Fruit fly (Drosophila melanogaster) whole organism, prepupa: ENCODE data around the gene Cpr66Cb.
A peak's percentile ranks its signal among the peaks of the same experiment; 100 is the strongest.

ENCODE experiments used
- CG11294 ChIP-seq: fragments of 200-800 bp; sonication (Bioruptor generic); IDR thresholded peaks from 2 replicates; pipeline ENCODE4 v1.3.6; 2022; ENCODE audit warnings: missing biosample characterization, missing genetic modification characterization
- CG11762 ChIP-seq: fragments of 200-800 bp; sonication (Bioruptor generic); optimal IDR thresholded peaks from 3 replicates; lab custom pipeline; 2016; ENCODE audit warnings: missing biosample characterization, missing genetic modification characterization; ENCODE audit not compliant: insufficient read depth
- CG11902 ChIP-seq: fragments of 200-800 bp; sonication (Bioruptor generic); optimal IDR thresholded peaks from 3 replicates; lab custom pipeline; 2016; ENCODE audit warnings: missing biosample characterization, missing genetic modification characterization
- CG15336 ChIP-seq: fragments of 200-800 bp; sonication (Bioruptor generic); IDR thresholded peaks from 2 replicates; pipeline ENCODE4 v1.3.6; 2022; ENCODE audit warnings: missing biosample characterization, missing genetic modification characterization
- CG1621 ChIP-seq: fragments of 200-800 bp; sonication (Bioruptor generic); optimal IDR thresholded peaks from 3 replicates; lab custom pipeline; 2018; ENCODE audit warnings: missing biosample characterization, mild to moderate bottlenecking, missing genetic modification characterization
- CG16779 ChIP-seq: fragments of 200-800 bp; sonication (Bioruptor generic); optimal IDR thresholded peaks from 3 replicates; lab custom pipeline; 2017; ENCODE audit warnings: missing biosample characterization, mild to moderate bottlenecking, missing genetic modification characterization
- CG3032 ChIP-seq: fragments of 200-800 bp; optimal IDR thresholded peaks from 2 replicates; lab custom pipeline; 2019; ENCODE audit warnings: missing biosample characterization, mild to moderate bottlenecking, missing genetic modification characterization, moderate library complexity
- CG31627 ChIP-seq: fragments of 200-800 bp; sonication (Bioruptor generic); optimal IDR thresholded peaks from 3 replicates; lab custom pipeline; 2016; ENCODE audit warnings: missing biosample characterization, missing genetic modification characterization
- CG32006 ChIP-seq: fragments of 200-800 bp; sonication (Bioruptor generic); optimal IDR thresholded peaks from 3 replicates; lab custom pipeline; 2017; ENCODE audit warnings: missing biosample characterization, mild to moderate bottlenecking, missing genetic modification characterization
- CG34406 ChIP-seq: fragments of 200-800 bp; sonication (Bioruptor generic); optimal IDR thresholded peaks from 3 replicates; lab custom pipeline; 2016; ENCODE audit warnings: missing biosample characterization, missing genetic modification characterization
- CG3919 ChIP-seq: fragments of 200-800 bp; sonication (Bioruptor generic); optimal IDR thresholded peaks from 3 replicates; lab custom pipeline; 2016; ENCODE audit warnings: missing biosample characterization, missing genetic modification characterization
- CG4318 ChIP-seq: fragments of 200-800 bp; sonication (Bioruptor generic); optimal IDR thresholded peaks from 3 replicates; lab custom pipeline; 2017; ENCODE audit warnings: missing biosample characterization, mild to moderate bottlenecking, missing genetic modification characterization
- CG6163 ChIP-seq: fragments of 200-800 bp; sonication (Bioruptor generic); IDR thresholded peaks from 3 replicates; pipeline ENCODE4 v1.3.6; 2022; ENCODE audit warnings: missing biosample characterization, missing genetic modification characterization
- CG6792 ChIP-seq: fragments of 200-800 bp; sonication (Bioruptor generic); optimal IDR thresholded peaks from 3 replicates; lab custom pipeline; 2016; ENCODE audit warnings: missing biosample characterization, missing genetic modification characterization
- CG6808 ChIP-seq: fragments of 200-800 bp; sonication (Bioruptor generic); optimal IDR thresholded peaks from 3 replicates; lab custom pipeline; 2017; ENCODE audit warnings: missing biosample characterization, missing genetic modification characterization, mild to moderate bottlenecking, moderate library complexity, missing genetic modification reagents
- CG6854 ChIP-seq: fragments of 200-800 bp; sonication (Bioruptor generic); optimal IDR thresholded peaks from 2 replicates; lab custom pipeline; 2017; ENCODE audit warnings: missing biosample characterization, mild to moderate bottlenecking, missing genetic modification characterization
- CG7368 ChIP-seq: fragments of 200-800 bp; sonication (Bioruptor generic); optimal IDR thresholded peaks from 3 replicates; lab custom pipeline; 2016; ENCODE audit warnings: missing biosample characterization, missing genetic modification characterization
- CG8119 ChIP-seq: fragments of 200-800 bp; sonication (Bioruptor generic); IDR thresholded peaks from 3 replicates; pipeline ENCODE4 v1.3.6; 2022; ENCODE audit warnings: missing biosample characterization, missing genetic modification characterization
- CG8632 ChIP-seq: fragments of 200-800 bp; sonication (Bioruptor generic); optimal IDR thresholded peaks from 3 replicates; lab custom pipeline; 2016; ENCODE audit warnings: missing biosample characterization, missing genetic modification characterization
- Eip75B ChIP-seq: fragments of 200-800 bp; sonication (Bioruptor generic); optimal IDR thresholded peaks from 3 replicates; lab custom pipeline; 2016; ENCODE audit warnings: missing biosample characterization, missing genetic modification characterization
- Eip78C ChIP-seq: fragments of 200-800 bp; sonication (Bioruptor generic); peaks from one replicate; lab custom pipeline; 2016; ENCODE audit warnings: missing biosample characterization, missing genetic modification characterization
- Ets96B ChIP-seq: fragments of 200-800 bp; optimal IDR thresholded peaks from 2 replicates; lab custom pipeline; 2019; ENCODE audit warnings: missing biosample characterization, mild to moderate bottlenecking, missing genetic modification characterization, moderate library complexity
- Gug ChIP-seq: fragments of 200-800 bp; sonication (Bioruptor generic); IDR thresholded peaks from 2 replicates; pipeline ENCODE4 v1.3.6; 2022; ENCODE audit warnings: missing biosample characterization, missing genetic modification characterization
- Hr38 ChIP-seq: sonication (Bioruptor generic); optimal IDR thresholded peaks from 2 replicates; lab custom pipeline; 2016; ENCODE audit warnings: missing biosample characterization, missing genetic modification characterization
- Hr39 ChIP-seq: fragments of 200-800 bp; sonication (Bioruptor generic); optimal IDR thresholded peaks from 2 replicates; lab custom pipeline; 2016; ENCODE audit warnings: missing biosample characterization, missing genetic modification characterization
- Lpt ChIP-seq: fragments of 200-800 bp; sonication (Bioruptor generic); optimal IDR thresholded peaks from 3 replicates; lab custom pipeline; 2016; ENCODE audit warnings: missing biosample characterization, missing genetic modification characterization
- Met ChIP-seq: fragments of 200-800 bp; sonication (Bioruptor generic); optimal IDR thresholded peaks from 3 replicates; lab custom pipeline; 2016; ENCODE audit warnings: missing biosample characterization, missing genetic modification characterization
- OdsH ChIP-seq: fragments of 200-800 bp; sonication (Bioruptor generic); optimal IDR thresholded peaks from 3 replicates; lab custom pipeline; 2016; ENCODE audit warnings: missing biosample characterization, missing genetic modification characterization
- Smox ChIP-seq: fragments of 200-800 bp; sonication (Bioruptor generic); optimal IDR thresholded peaks from 3 replicates; lab custom pipeline; 2016; ENCODE audit warnings: missing biosample characterization, missing genetic modification characterization
- Sox14 ChIP-seq: fragments of 200-800 bp; sonication (Bioruptor generic); optimal IDR thresholded peaks from 3 replicates; lab custom pipeline; 2016; ENCODE audit warnings: missing biosample characterization, missing genetic modification characterization
- Sox15 ChIP-seq: fragments of 200-800 bp; sonication (Bioruptor generic); optimal IDR thresholded peaks from 3 replicates; lab custom pipeline; 2016; ENCODE audit warnings: missing biosample characterization, missing genetic modification characterization
- achi ChIP-seq: fragments of 200-800 bp; sonication (Bioruptor generic); optimal IDR thresholded peaks from 3 replicates; lab custom pipeline; 2016; ENCODE audit warnings: missing biosample characterization, missing genetic modification characterization
- cyc ChIP-seq: fragments of 200-800 bp; sonication (Bioruptor generic); optimal IDR thresholded peaks from 3 replicates; lab custom pipeline; 2016; ENCODE audit warnings: missing biosample characterization, missing genetic modification characterization
- eg ChIP-seq: fragments of 200-800 bp; sonication (Bioruptor generic); IDR thresholded peaks from 3 replicates; pipeline ENCODE4 v1.3.6; 2022; ENCODE audit warnings: missing biosample characterization, missing genetic modification characterization
- esn ChIP-seq: fragments of 200-800 bp; sonication (Bioruptor generic); optimal IDR thresholded peaks from 2 replicates; lab custom pipeline; 2016; ENCODE audit warnings: missing biosample characterization, mild to moderate bottlenecking, missing genetic modification characterization, moderate library complexity
- fd59A ChIP-seq: fragments of 200-800 bp; sonication (Bioruptor generic); optimal IDR thresholded peaks from 2 replicates; lab custom pipeline; 2017; ENCODE audit warnings: missing biosample characterization, mild to moderate bottlenecking, missing genetic modification characterization, missing genetic modification reagents
- fd85E ChIP-seq: fragments of 200-800 bp; sonication (Bioruptor generic); optimal IDR thresholded peaks from 3 replicates; lab custom pipeline; 2016; ENCODE audit warnings: missing biosample characterization, missing genetic modification characterization
- lz ChIP-seq: fragments of 200-800 bp; sonication (Bioruptor generic); optimal IDR thresholded peaks from 3 replicates; lab custom pipeline; 2016; ENCODE audit warnings: missing biosample characterization, missing genetic modification characterization
- net ChIP-seq: fragments of 200-800 bp; sonication (Bioruptor generic); optimal IDR thresholded peaks from 3 replicates; lab custom pipeline; 2016; ENCODE audit warnings: missing biosample characterization, missing genetic modification characterization
- pdm3 ChIP-seq: fragments of 200-800 bp; sonication (Bioruptor generic); optimal IDR thresholded peaks from 3 replicates; lab custom pipeline; 2016; ENCODE audit warnings: missing biosample characterization, missing genetic modification characterization
- salr ChIP-seq, 2 experiments: fragments of 200-800 bp; sonication (Bioruptor generic); optimal IDR thresholded peaks; 3 replicates each; lab custom pipeline; 2016 to 2018; ENCODE audit warnings: missing biosample characterization in 2 of 2, missing genetic modification characterization in 2 of 2, mild to moderate bottlenecking in 1 of 2
- spab ChIP-seq: fragments of 200-800 bp; sonication (Bioruptor generic); optimal IDR thresholded peaks from 2 replicates; lab custom pipeline; 2017; ENCODE audit warnings: missing biosample characterization, mild to moderate bottlenecking, missing genetic modification characterization, missing genetic modification reagents
- svp ChIP-seq: fragments of 200-800 bp; sonication (Bioruptor generic); peaks from one replicate; lab custom pipeline; 2016; ENCODE audit warnings: missing biosample characterization, missing genetic modification characterization
- topi ChIP-seq: fragments of 200-800 bp; sonication (Bioruptor generic); optimal IDR thresholded peaks from 3 replicates; lab custom pipeline; 2016; ENCODE audit warnings: missing biosample characterization, missing genetic modification characterization
- vri ChIP-seq: fragments of 200-800 bp; sonication (Bioruptor generic); optimal IDR thresholded peaks from 3 replicates; lab custom pipeline; 2016; ENCODE audit warnings: missing biosample characterization, mild to moderate bottlenecking, missing genetic modification characterization

The Cpr66Cb gene

dm6 chr3L:8336372-8336771, at the start of gene Cpr66Cb:
Gene Cpr66Cb (plus strand): TSS chr3L:8336672.
- no peak for TF ChIP-seq salr (GFP tag; optimal IDR thresholded peaks at IDR 0.05; lab: Kevin White, UChicago)
- peak; percentile 7 for TF ChIP-seq Lpt (GFP tag; lab: Kevin White, UChicago)
- TF ChIP-seq CG32006 (GFP tag; lab: Kevin White, UChicago): peak; percentile 53
- 0 out of 3 replicates have a peak, but pooled peaks have one; percentile 16 for TF ChIP-seq eg (GFP tag; lab: Robert Waterston, UW)
- no peak for TF ChIP-seq Hr38

DNA sequence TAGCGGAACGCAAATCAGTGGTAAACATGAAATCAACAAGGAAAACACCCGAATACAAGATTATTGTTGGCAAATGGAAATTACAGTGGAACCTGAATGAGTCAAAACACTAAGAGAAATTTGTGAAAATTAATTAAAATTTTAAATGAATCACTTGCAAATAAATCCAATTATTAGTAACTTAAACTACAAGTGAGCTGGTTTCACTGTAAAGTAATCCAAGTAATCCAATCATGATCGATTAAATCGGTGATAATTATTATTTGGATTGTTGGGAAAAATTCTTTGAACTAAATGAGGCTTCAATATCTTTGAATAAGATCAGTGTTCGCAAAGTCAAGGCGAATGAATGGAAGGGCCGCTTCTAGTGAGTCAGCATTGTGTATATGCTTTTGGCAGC, 48.1 kb upstream of the Cpr66Cb start:
- peak; percentile 20 for TF ChIP-seq Hr39 (GFP tag; lab: Kevin White, UChicago)
- TF ChIP-seq esn (GFP tag; lab: Kevin White, UChicago): peak; percentile 28
- no peak for TF ChIP-seq fd85E (GFP tag; lab: Kevin White, UChicago)
- peak; percentile 4 for TF ChIP-seq lz (GFP tag; lab: Kevin White, UChicago)
- TF ChIP-seq topi: peak; percentile 29
- peak; percentile 70 for TF ChIP-seq svp
- TF ChIP-seq CG31627 (GFP tag; lab: Kevin White, UChicago): peak; percentile 2
- no peak for TF ChIP-seq cyc (GFP tag; lab: Kevin White, UChicago)
- peak; percentile 14 for TF ChIP-seq Smox (GFP tag; lab: Kevin White, UChicago)
- peak; percentile 40 for TF ChIP-seq Met (GFP tag; lab: Kevin White, UChicago)
- TF ChIP-seq vri (GFP tag; lab: Kevin White, UChicago): no peak
- no peak for TF ChIP-seq CG11762
- TF ChIP-seq Gug (GFP tag; lab: Robert Waterston, UW): no peak

DNA sequence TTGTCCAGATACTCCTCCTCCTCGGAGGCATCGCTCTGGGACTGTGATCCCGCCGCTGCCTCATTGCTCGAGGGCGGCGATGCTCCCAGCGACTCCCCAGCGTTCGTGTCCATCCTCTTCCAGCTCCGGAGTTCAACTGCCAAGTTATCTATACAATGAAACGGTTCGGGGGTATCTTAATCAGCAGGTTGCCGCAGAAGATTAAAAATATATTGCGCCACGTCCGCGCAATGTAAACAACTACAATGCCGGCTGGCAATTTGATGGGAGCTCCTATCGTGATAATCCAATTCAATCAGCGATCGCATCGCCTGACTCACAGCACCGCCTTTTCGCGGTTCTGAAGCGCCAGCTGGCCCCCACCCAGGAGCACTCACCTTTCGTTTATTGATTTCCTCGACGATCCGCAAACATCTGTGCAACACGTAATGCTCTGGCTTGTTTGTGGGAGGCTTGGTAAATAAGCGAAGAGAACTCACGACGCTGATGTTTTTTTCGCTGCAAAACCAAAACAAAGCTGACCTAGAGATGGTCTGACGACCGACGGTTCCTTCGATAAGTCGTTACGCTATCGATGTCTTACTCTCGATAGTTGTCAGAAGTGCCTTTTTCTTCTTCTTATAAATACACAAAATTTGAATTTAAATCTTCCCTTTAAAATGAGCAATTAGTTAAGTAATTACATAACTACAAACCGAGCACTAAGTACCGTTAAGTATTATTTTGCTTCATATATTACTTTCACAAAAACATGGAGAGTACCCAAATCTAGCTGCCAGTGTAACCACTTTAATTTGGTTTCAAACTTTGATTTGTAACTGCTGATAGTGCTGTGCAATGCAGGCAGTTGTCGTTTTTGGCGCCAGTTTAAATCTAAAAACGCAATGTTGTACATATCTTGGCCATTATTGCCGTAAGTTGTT, 46.9 kb upstream of the Cpr66Cb start, which contains the start of gene cert:
TSS of gene cert (minus strand) at position 535 of the 923 bp plus-strand sequence.
- TF ChIP-seq CG6854: peak; percentile 55
- TF ChIP-seq net: peak; percentile 21
- peak; percentile 52 for TF ChIP-seq Eip75B (GFP tag; lab: Kevin White, UChicago)
- TF ChIP-seq salr (GFP tag; optimal IDR thresholded peaks at IDR 0.05; lab: Kevin White, UChicago): peak in 1 of 2 experiments; percentile 11
- no peak for TF ChIP-seq fd59A
- TF ChIP-seq CG8632 (GFP tag; lab: Kevin White, UChicago): peak; percentile 51
- TF ChIP-seq Sox15 (GFP tag; lab: Kevin White, UChicago): no peak
- TF ChIP-seq Ets96B (tag; lab: Kevin White, UChicago): no peak
- TF ChIP-seq spab (GFP tag; lab: Kevin White, UChicago): no peak
- peak; percentile 39 for TF ChIP-seq Met (GFP tag; lab: Kevin White, UChicago)
- TF ChIP-seq CG6792 (GFP tag; lab: Kevin White, UChicago): peak; percentile 32
- peak; percentile 27 for TF ChIP-seq CG1621 (tag; lab: Kevin White, UChicago)
- TF ChIP-seq CG16779: no peak
- TF ChIP-seq OdsH (GFP tag; lab: Kevin White, UChicago): peak; percentile 6
- peak; percentile 13 for TF ChIP-seq CG3032 (tag; lab: Kevin White, UChicago)
- TF ChIP-seq Hr39 (GFP tag; lab: Kevin White, UChicago): peak; percentile 25
- peak; percentile 53 for TF ChIP-seq esn (GFP tag; lab: Kevin White, UChicago)
- no peak for TF ChIP-seq CG11762
- TF ChIP-seq Hr38: no peak
- TF ChIP-seq pdm3 (GFP tag; lab: Kevin White, UChicago): peak; percentile 37
- peak; percentile 68 for TF ChIP-seq achi
- TF ChIP-seq CG6808: peak; percentile 3
- TF ChIP-seq CG3919 (GFP tag; lab: Kevin White, UChicago): peak; percentile 63
- TF ChIP-seq lz (GFP tag; lab: Kevin White, UChicago): peak; percentile 10
- TF ChIP-seq svp: peak; percentile 95
- no peak for TF ChIP-seq CG11902 (GFP tag; lab: Kevin White, UChicago)
- TF ChIP-seq CG4318 (GFP tag; lab: Kevin White, UChicago): no peak
- TF ChIP-seq CG8119 (GFP tag; lab: Robert Waterston, UW): no peak
- TF ChIP-seq CG6163 (GFP tag; lab: Robert Waterston, UW): 0 out of 3 replicates have a peak, but pooled peaks have one; percentile 30
- peak; percentile 9 for TF ChIP-seq cyc (GFP tag; lab: Kevin White, UChicago)
- no peak for TF ChIP-seq CG15336 (GFP tag; lab: Robert Waterston, UW)
- TF ChIP-seq CG7368 (GFP tag; lab: Kevin White, UChicago): peak; percentile 40
- peak; percentile 36 for TF ChIP-seq CG34406 (GFP tag; lab: Kevin White, UChicago)
- peak; percentile 78 for TF ChIP-seq Eip78C (GFP tag; lab: Kevin White, UChicago)
- TF ChIP-seq CG11294: no peak
- TF ChIP-seq Lpt (GFP tag; lab: Kevin White, UChicago): no peak
- TF ChIP-seq Sox14 (GFP tag; lab: Kevin White, UChicago): peak; percentile 59
